Worm (Caenorhabditis elegans): ENCODE results near the gene F26F2.7.

The F26F2.7 gene

ce11 chrV:20595653-20596052, 14.9 kb downstream of the F26F2.7 start, which contains the start of gene F26F2.11:
TSS of gene F26F2.11 (minus strand) at chrV:20595753.
- no peak for TF ChIP-seq R02D3.7 (tag; optimal IDR thresholded peaks at IDR 0.05)
- TF ChIP-seq nhr-43 (tag; optimal IDR thresholded peaks at IDR 0.05; ENCODE audit: poor library complexity, severe bottlenecking), result no peak
- no peak for TF ChIP-seq mml-1 (tag; optimal IDR thresholded peaks at IDR 0.05)

- TF ChIP-seq nhr-237 (tag; optimal IDR thresholded peaks at IDR 0.05) (no peak), sea-2 (GFP tag; optimal IDR thresholded peaks at IDR 0.05) (no peak)
Observed at ce11 chrV:20597076-20597475, 16.3 kb downstream of the F26F2.7 start, which contains the start of gene F46B3.1. TSS of gene F46B3.1 (minus strand) at chrV:20597176.

DNA sequence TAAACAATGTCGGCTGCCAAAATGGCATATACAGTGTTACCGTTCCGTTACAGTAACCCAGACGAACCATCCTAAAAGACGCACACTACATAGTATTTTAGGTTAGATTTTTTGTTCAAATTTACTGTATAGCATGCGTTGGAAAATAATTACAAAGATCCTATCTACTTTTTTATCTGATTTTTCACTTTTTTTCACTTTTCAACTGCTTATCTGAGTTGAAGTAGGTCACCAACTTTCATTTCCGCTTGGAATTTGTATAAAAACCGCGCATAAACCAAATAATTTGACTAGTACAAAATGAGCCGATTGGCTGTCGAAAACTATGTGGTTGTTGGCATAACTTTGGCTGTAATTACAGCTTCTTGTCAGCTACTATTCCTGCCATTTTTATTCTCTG, 19.0 kb downstream of the F26F2.7 start, which contains the start of gene col-163:
col-163 (plus strand) TSS at position 301 of the 400 bp plus-strand sequence.
- TF ChIP-seq tbx-2 (tag; optimal IDR thresholded peaks at IDR 0.05) (no peak), zag-1 (tag; optimal IDR thresholded peaks at IDR 0.05) (no peak), pha-4 (tag; optimal IDR thresholded peaks at IDR 0.05) (no peak), nhr-237 (tag; optimal IDR thresholded peaks at IDR 0.05) (no peak), ceh-82 (tag; optimal IDR thresholded peaks at IDR 0.05) (no peak)

DNA sequence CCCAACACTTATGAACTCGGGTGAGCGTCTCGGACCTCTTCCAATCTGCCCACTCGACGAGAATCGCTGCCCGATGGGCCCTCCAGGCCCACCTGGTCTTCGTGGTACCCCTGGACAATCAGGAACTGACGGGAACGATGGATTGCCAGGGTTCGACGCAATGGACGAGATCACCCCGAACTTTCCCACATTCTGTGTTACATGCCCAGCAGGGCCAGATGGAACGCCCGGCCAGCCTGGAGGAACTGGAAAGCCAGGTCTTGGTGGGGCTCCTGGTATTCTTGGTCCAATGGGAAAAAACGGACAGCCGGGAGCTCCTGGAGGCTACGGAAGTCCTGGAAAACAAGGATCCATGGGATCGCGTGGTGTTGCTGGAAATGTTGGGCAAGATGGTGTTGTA, 19.9 kb downstream of the F26F2.7 start:
- TF ChIP-seq nhr-11 (tag; optimal IDR thresholded peaks at IDR 0.05) (no peak), skn-1 (tag; optimal IDR thresholded peaks at IDR 0.05) (no peak), ceh-82 (tag; optimal IDR thresholded peaks at IDR 0.05) (no peak), eor-1 (tag; optimal IDR thresholded peaks at IDR 0.05) (no peak), hmg-11 (tag; optimal IDR thresholded peaks at IDR 0.05) (no peak), ceh-16 (tag; optimal IDR thresholded peaks at IDR 0.05) (no peak), aly-2 (tag; optimal IDR thresholded peaks at IDR 0.05) (no peak), fkh-10 (GFP tag; optimal IDR thresholded peaks at IDR 0.05) (no peak), pha-4 (tag; optimal IDR thresholded peaks at IDR 0.05) (no peak), ama-1 (optimal IDR thresholded peaks at IDR 0.05) (no peak), nhr-25 (tag; optimal IDR thresholded peaks at IDR 0.05) (no peak), nhr-67 (tag; optimal IDR thresholded peaks at IDR 0.05) (no peak), elt-3 (tag; optimal IDR thresholded peaks at IDR 0.05) (no peak), mml-1 (tag; optimal IDR thresholded peaks at IDR 0.05) (no peak), sea-2 (GFP tag; optimal IDR thresholded peaks at IDR 0.05) (no peak), daf-12 (tag; optimal IDR thresholded peaks at IDR 0.05) (no peak), pqm-1 (tag; optimal IDR thresholded peaks at IDR 0.05) (no peak), elt-1 (tag; optimal IDR thresholded peaks at IDR 0.05) (no peak), ceh-9 (tag; optimal IDR thresholded peaks at IDR 0.05) (no peak)

- TF ChIP-seq egl-5 (tag; optimal IDR thresholded peaks at IDR 0.05) (no peak), nhr-28 (tag; optimal IDR thresholded peaks at IDR 0.05) (no peak), nhr-43 (tag; optimal IDR thresholded peaks at IDR 0.05; ENCODE audit: poor library complexity, severe bottlenecking) (no peak), nhr-11 (tag; optimal IDR thresholded peaks at IDR 0.05) (no peak), nhr-25 (tag; optimal IDR thresholded peaks at IDR 0.05) (no peak), ceh-28 (tag; optimal IDR thresholded peaks at IDR 0.05) (no peak), fkh-2 (tag; optimal IDR thresholded peaks at IDR 0.05) (no peak), elt-3 (tag; optimal IDR thresholded peaks at IDR 0.05) (no peak), nhr-77 (tag; optimal IDR thresholded peaks at IDR 0.05) (no peak), fkh-10 (GFP tag; optimal IDR thresholded peaks at IDR 0.05) (no peak), jun-1 (tag; optimal IDR thresholded peaks at IDR 0.05) (no peak), ztf-11 (tag; optimal IDR thresholded peaks at IDR 0.05) (no peak), ztf-4 (tag; optimal IDR thresholded peaks at IDR 0.05) (no peak), sea-2 (GFP tag; optimal IDR thresholded peaks at IDR 0.05) (no peak), aly-2 (tag; optimal IDR thresholded peaks at IDR 0.05) (no peak), lin-39 (tag; optimal IDR thresholded peaks at IDR 0.05) (no peak), nfya-1 (tag; optimal IDR thresholded peaks at IDR 0.05; ENCODE audit: insufficient read depth) (no peak), zag-1 (tag; optimal IDR thresholded peaks at IDR 0.05) (no peak), daf-12 (tag; optimal IDR thresholded peaks at IDR 0.05) (no peak), nhr-23 (tag; optimal IDR thresholded peaks at IDR 0.05) (no peak)
Observed at ce11 chrV:20603014-20603413, 22.2 kb downstream of the F26F2.7 start, which contains the start of gene ttr-11. TSS of gene ttr-11 (plus strand) at chrV:20603314.
